Worm (Caenorhabditis elegans): ENCODE measurements around the gene B0310.3.

B0310.3 gene

DNA sequence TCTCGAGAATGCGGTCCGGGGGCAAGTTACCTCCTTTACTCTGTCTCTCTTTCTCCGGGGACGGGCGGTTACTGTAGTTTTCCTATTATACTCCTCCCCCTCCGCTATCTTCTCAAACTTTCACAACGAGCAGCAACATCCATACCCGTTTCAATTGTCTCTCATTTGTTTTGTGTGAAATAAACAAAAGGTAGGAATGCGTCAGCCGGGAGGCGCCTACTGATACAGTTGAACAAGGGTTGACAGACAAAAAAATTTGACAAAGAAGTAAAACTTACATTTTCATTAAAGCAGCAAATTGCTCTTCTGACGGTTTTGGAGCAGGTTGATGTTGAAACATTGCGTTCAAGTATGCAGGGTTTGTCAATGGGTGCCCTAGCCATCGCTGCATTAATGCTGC, 15.8 kb downstream of the B0310.3 start:
- TF ChIP-seq ref-1 (GFP tag; conservative IDR thresholded peaks at IDR 0.05) (no peak), ztf-23 (GFP tag; IDR thresholded peaks at IDR 0.05) (no peak), tab-1 (GFP tag; IDR thresholded peaks at IDR 0.05) (no peak), cog-1 (tag; optimal IDR thresholded peaks at IDR 0.05) (no peak), klf-2 (GFP tag; conservative IDR thresholded peaks at IDR 0.05) (no peak), ztf-29 (GFP tag; IDR thresholded peaks at IDR 0.05) (no peak), T22C8.4 (GFP tag; IDR thresholded peaks at IDR 0.05) (no peak), med-1 (GFP tag; optimal IDR thresholded peaks at IDR 0.05; ENCODE audit: insufficient read depth) (no peak), flt-1 (GFP tag; IDR thresholded peaks at IDR 0.05) (no peak)

DNA sequence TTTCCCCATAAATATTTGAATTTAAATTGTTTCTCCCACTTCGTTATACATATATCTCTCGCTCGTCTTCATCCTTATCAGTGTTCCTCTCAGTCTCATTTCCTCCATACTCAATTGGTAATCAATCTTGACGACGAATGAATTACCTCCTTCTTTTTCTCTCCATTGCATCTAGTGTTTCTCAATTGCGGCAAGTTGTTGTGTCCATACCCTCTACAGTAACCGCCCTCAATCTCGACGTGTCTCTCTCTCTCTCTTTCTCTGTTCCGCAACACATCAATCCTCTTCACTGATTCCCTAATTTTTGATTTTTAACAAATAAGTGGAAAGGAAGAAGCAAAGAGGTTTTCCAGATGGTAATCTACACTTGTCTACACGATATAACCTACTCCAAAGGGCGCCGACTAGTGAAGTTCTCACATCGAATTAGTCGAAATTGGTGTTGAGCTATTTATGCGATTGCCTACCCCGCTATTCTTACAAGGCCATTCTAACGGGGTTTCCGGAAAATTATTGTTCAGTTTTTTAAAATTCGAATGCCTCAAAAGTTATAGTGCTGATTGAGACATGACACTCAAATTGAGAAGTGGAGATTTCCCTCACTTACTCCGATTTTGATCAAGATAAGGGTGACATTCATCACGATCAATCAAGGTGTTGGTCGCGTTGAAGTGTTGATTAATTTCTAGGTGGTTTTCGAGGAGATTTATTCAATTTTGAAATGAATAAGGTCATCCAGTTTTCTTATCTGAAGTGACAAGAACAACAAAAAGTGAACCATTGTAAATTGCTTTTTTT, 16.5 kb downstream of the B0310.3 start:
- no peak for TF ChIP-seq flt-1 (GFP tag; IDR thresholded peaks at IDR 0.05)
- TF ChIP-seq med-1 (GFP tag; optimal IDR thresholded peaks at IDR 0.05; ENCODE audit: insufficient read depth): no peak
- TF ChIP-seq cog-1 (tag; optimal IDR thresholded peaks at IDR 0.05): no peak

DNA sequence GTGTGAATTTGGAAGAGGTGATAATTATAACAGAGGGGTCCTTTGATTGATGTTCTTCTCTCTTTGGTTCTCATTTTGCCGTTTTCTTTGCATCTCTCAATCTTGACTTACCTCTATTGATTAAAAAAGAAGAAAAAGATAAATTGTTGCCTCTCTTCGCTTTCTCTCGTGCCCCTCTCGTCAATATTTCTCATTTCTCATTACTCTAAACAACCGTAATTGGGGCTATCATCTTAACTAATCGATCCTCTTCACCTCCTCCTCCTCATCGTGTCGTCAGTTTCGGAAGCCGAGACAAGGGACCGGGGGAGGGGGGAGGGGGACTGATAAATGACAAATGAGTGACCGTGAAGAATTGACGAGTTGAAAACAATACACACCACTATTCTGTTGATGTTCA, 22.1 kb downstream of the B0310.3 start:
- no peak for TF ChIP-seq ztf-23 (GFP tag; IDR thresholded peaks at IDR 0.05)

DNA sequence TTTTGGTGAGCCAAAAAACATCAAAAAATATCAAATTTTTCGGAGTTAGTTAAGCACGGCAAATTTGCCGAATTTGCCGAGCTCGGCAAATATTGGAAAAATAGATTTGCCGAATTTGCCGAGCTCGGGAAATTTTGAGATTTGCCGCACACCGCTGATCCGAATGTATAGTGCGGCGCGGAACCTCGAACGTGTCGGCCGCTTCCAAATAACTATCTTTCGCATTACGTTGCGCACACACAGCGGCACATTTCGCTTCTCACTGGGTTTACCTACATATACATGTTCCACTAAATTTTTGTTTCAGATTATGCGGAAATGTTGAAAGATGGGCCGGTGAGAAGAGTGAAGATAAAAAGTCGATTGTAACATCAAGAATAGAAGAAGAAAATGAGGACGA, 24.0 kb downstream of the B0310.3 start:
- TF ChIP-seq cog-1 (tag; optimal IDR thresholded peaks at IDR 0.05) (no peak), tab-1 (GFP tag; IDR thresholded peaks at IDR 0.05) (no peak), med-1 (GFP tag; optimal IDR thresholded peaks at IDR 0.05; ENCODE audit: insufficient read depth) (no peak), flt-1 (GFP tag; IDR thresholded peaks at IDR 0.05) (no peak), klf-2 (GFP tag; conservative IDR thresholded peaks at IDR 0.05) (no peak), ztf-23 (GFP tag; IDR thresholded peaks at IDR 0.05) (no peak), ref-1 (GFP tag; conservative IDR thresholded peaks at IDR 0.05) (no peak), T22C8.4 (GFP tag; IDR thresholded peaks at IDR 0.05) (no peak), ztf-29 (GFP tag; IDR thresholded peaks at IDR 0.05) (no peak)

DNA sequence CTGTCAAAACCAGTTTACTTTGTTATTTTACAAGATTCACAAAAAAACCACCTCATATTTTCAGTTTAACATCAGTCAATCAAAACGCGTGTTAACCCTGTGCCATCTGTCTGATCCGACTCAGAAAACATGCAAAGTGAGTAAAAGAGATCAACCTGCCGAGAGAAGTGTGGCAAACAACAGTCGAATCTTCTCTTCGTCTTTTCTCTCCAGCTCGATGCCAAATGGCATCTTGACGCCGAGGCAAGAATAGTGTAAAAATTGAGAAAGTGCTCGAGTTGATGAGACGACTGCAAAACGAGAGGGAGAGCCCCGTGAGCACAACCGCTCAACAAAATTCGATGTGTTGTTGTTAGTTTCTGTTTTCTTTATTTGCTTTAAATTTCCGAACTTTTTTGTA, 27.9 kb downstream of the B0310.3 start, which contains the start of gene B0310.1:
B0310.1 (plus strand) TSS at position 310 of the 400 bp plus-strand sequence.
- TF ChIP-seq T22C8.4 (GFP tag; IDR thresholded peaks at IDR 0.05): no peak

DNA sequence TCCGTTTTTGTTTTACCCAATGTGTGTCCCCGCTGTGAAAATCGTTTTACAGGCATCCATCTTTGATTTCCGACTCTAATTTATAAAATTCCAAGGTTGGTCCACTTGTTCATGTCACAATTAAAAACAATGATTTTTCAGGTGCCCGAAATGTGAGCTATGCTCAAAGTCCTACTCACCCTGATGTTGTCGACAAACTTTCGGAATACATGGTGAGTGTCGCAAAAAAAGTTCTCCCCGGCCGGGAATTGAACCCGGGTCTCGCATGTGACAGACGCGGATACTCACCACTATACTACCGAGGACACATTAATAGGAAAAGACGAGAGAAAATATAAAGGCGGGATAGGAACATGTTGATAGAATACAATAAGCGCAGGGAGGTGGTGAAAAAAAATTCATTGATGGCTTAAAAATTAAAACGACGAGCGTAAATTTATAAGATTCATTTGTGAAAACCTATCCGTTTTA, 31.1 kb downstream of the B0310.3 start, which contains the start of gene egl-17:
egl-17 (plus strand) TSS at position 51 of the 471 bp plus-strand sequence.
- TF ChIP-seq ztf-29 (GFP tag; IDR thresholded peaks at IDR 0.05) (peak; percentile 96), ref-1 (GFP tag; conservative IDR thresholded peaks at IDR 0.05) (peak; percentile 93), flt-1 (GFP tag; IDR thresholded peaks at IDR 0.05) (peak; percentile 97), cog-1 (tag; optimal IDR thresholded peaks at IDR 0.05) (peak; percentile 89), klf-2 (GFP tag; conservative IDR thresholded peaks at IDR 0.05) (peak; percentile 96), tab-1 (GFP tag; IDR thresholded peaks at IDR 0.05) (peak; percentile 94), med-1 (GFP tag; optimal IDR thresholded peaks at IDR 0.05; ENCODE audit: insufficient read depth) (peak; percentile 73), ztf-23 (GFP tag; IDR thresholded peaks at IDR 0.05) (peak; percentile 96), T22C8.4 (GFP tag; IDR thresholded peaks at IDR 0.05) (peak; percentile 91)

DNA sequence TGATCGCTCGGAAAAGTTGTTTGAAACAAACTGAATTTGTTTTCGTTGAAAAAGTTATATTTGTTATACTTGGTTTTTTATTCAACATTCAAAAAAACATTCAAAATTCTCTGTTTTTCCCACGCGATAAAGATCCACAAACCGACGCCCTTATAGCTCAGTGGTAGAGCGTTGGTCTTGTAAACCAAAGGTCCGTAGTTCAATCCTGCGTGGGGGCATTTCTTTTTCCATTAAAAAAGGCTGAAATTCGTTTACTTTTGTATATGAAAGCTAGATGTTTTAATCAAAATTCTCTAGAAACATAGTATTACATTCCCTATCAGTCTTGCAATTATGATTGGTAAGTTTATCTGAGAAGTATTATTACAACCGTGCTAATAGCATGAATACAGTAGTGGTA, 33.1 kb downstream of the B0310.3 start:
- TF ChIP-seq med-1 (GFP tag; optimal IDR thresholded peaks at IDR 0.05; ENCODE audit: insufficient read depth) (no peak), cog-1 (tag; optimal IDR thresholded peaks at IDR 0.05) (no peak), ztf-29 (GFP tag; IDR thresholded peaks at IDR 0.05) (no peak), tab-1 (GFP tag; IDR thresholded peaks at IDR 0.05) (no peak), ref-1 (GFP tag; conservative IDR thresholded peaks at IDR 0.05) (no peak), klf-2 (GFP tag; conservative IDR thresholded peaks at IDR 0.05) (no peak), ztf-23 (GFP tag; IDR thresholded peaks at IDR 0.05) (no peak), T22C8.4 (GFP tag; IDR thresholded peaks at IDR 0.05) (no peak), flt-1 (GFP tag; IDR thresholded peaks at IDR 0.05) (no peak)

DNA sequence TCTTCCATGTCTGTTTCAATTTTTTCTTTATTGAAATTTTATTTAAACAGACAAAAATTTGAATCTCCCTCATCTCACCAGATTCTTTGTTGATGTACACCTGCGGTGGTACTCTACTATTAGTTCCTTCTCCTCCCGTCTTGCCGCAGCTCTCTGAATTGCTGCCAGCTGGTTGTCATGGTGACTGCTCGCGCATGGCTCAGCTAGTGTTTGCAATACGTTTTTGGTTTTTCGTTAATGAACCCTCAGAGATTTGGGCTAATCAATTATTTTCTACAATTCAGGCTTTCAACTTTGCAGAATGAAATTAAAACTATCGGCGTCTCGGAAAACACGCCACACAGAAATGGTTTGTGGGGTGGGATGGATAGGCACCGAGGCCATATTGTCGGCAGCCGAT, 39.6 kb downstream of the B0310.3 start, which contains the start of gene che-2:
che-2 (plus strand) TSS at position 301 of the 400 bp plus-strand sequence.
- TF ChIP-seq flt-1 (GFP tag; IDR thresholded peaks at IDR 0.05) (no peak), ref-1 (GFP tag; conservative IDR thresholded peaks at IDR 0.05) (no peak), tab-1 (GFP tag; IDR thresholded peaks at IDR 0.05) (no peak), med-1 (GFP tag; optimal IDR thresholded peaks at IDR 0.05; ENCODE audit: insufficient read depth) (no peak), klf-2 (GFP tag; conservative IDR thresholded peaks at IDR 0.05) (no peak), ztf-23 (GFP tag; IDR thresholded peaks at IDR 0.05) (no peak), T22C8.4 (GFP tag; IDR thresholded peaks at IDR 0.05) (no peak), cog-1 (tag; optimal IDR thresholded peaks at IDR 0.05) (no peak), ztf-29 (GFP tag; IDR thresholded peaks at IDR 0.05) (no peak)

DNA sequence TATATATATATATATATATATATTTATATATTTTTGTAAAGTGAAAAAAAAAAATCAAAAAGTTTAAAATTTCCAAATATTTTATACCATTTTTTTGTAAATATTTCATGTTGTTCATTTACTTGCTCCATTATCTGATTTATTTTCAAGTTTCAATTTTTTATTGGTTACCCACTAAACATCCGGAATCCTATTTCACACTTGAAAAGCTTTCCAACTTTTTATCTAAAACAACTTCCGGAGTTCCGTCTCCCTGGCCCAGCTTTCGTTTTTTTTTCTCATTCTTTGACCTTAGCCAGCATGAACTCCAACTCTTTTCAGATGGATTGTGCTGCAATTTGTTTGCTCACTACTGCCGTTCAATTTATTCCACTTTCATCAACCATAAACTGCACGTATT, 44.5 kb downstream of the B0310.3 start, which contains the start of gene F38G1.3:
F38G1.3 (plus strand) TSS at position 301 of the 400 bp plus-strand sequence.
- TF ChIP-seq ztf-23 (GFP tag; IDR thresholded peaks at IDR 0.05) (no peak), ref-1 (GFP tag; conservative IDR thresholded peaks at IDR 0.05) (no peak), flt-1 (GFP tag; IDR thresholded peaks at IDR 0.05) (no peak), T22C8.4 (GFP tag; IDR thresholded peaks at IDR 0.05) (no peak), klf-2 (GFP tag; conservative IDR thresholded peaks at IDR 0.05) (no peak), tab-1 (GFP tag; IDR thresholded peaks at IDR 0.05) (no peak), med-1 (GFP tag; optimal IDR thresholded peaks at IDR 0.05; ENCODE audit: insufficient read depth) (no peak), ztf-29 (GFP tag; IDR thresholded peaks at IDR 0.05) (no peak), cog-1 (tag; optimal IDR thresholded peaks at IDR 0.05) (no peak)

DNA sequence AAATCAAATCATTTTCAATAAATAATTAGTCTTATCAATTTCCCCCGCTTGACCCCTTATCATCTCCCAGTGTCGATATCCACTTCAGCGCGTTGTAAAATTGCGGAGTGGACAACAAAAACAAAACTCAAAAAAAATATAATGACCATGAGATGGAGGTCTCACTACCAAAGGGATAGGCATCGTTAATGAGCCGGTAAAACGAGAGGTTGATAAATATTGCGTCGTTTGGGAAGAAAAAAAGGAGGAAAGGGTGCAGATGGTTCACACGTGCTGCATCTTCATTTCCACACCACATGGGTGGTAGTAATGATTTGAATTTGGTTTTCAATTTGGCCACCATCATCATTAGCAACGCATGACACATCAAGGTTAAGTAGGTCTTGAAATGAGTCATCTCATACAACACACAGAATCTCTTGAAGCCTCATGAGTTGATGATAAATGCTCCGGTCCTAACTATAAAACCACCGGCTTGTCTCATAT, 53.4 kb downstream of the B0310.3 start:
- TF ChIP-seq tab-1 (GFP tag; IDR thresholded peaks at IDR 0.05): no peak
- TF ChIP-seq cog-1 (tag; optimal IDR thresholded peaks at IDR 0.05): no peak
- TF ChIP-seq flt-1 (GFP tag; IDR thresholded peaks at IDR 0.05): no peak
- no peak for TF ChIP-seq med-1 (GFP tag; optimal IDR thresholded peaks at IDR 0.05; ENCODE audit: insufficient read depth)
- TF ChIP-seq ztf-29 (GFP tag; IDR thresholded peaks at IDR 0.05): no peak
- TF ChIP-seq ztf-23 (GFP tag; IDR thresholded peaks at IDR 0.05): no peak
- TF ChIP-seq T22C8.4 (GFP tag; IDR thresholded peaks at IDR 0.05): no peak
- TF ChIP-seq klf-2 (GFP tag; conservative IDR thresholded peaks at IDR 0.05): no peak
- TF ChIP-seq ref-1 (GFP tag; conservative IDR thresholded peaks at IDR 0.05): no peak

Data from whole organism, midembryonic.